Fruit fly (Drosophila melanogaster) whole organism, embryonic: ENCODE measurements around the gene CG13309.

Source experiments
- Aef1 ChIP-seq: fragments of 200-800 bp; sonication (Bioruptor generic); IDR thresholded peaks from 3 replicates; pipeline ENCODE4 v1.3.6; 2022; ENCODE audit warnings: missing biosample characterization, missing genetic modification characterization
- C15 ChIP-seq: fragments of 200-800 bp; sonication (Bioruptor generic); IDR thresholded peaks from 3 replicates; pipeline ENCODE4 v1.3.6; 2022; ENCODE audit warnings: missing biosample characterization, missing genetic modification characterization
- CG10462 ChIP-seq: fragments of 200-800 bp; sonication (Bioruptor generic); optimal IDR thresholded peaks from 2 replicates; lab custom pipeline; 2016; ENCODE audit warnings: missing biosample characterization, missing genetic modification characterization
- CG12659 ChIP-seq: fragments of 200-800 bp; sonication (Bioruptor generic); optimal IDR thresholded peaks from 3 replicates; lab custom pipeline; 2017; ENCODE audit warnings: mild to moderate bottlenecking, missing biosample characterization, missing genetic modification reagents, missing genetic modification characterization
- CG13287 ChIP-seq: fragments of 200-800 bp; sonication (Bioruptor generic); IDR thresholded peaks from 2 replicates; pipeline ENCODE4 v1.3.6; 2022; ENCODE audit warnings: missing biosample characterization, missing genetic modification characterization; ENCODE audit not compliant: partially characterized antibody
- CG14014 ChIP-seq: fragments of 200-800 bp; sonication (Bioruptor generic); IDR thresholded peaks from 2 replicates; pipeline ENCODE4 v1.3.6; 2022; ENCODE audit warnings: missing biosample characterization, missing genetic modification characterization
- CG15011 ChIP-seq: fragments of 200-800 bp; sonication (Bioruptor generic); optimal IDR thresholded peaks from 3 replicates; lab custom pipeline; 2018; ENCODE audit warnings: missing biosample characterization, mild to moderate bottlenecking, missing genetic modification characterization
- CG1603 ChIP-seq: fragments of 200-800 bp; sonication (Bioruptor generic); optimal IDR thresholded peaks from 2 replicates; lab custom pipeline; 2019; ENCODE audit warnings: missing biosample characterization, mild to moderate bottlenecking, missing genetic modification characterization, moderate library complexity
- CG2678 ChIP-seq: fragments of 200-800 bp; sonication (Bioruptor generic); optimal IDR thresholded peaks from 3 replicates; lab custom pipeline; 2019; ENCODE audit warnings: missing biosample characterization, mild to moderate bottlenecking, missing genetic modification characterization, moderate library complexity
- CG2875 ChIP-seq: fragments of 200-800 bp; sonication (Bioruptor generic); optimal IDR thresholded peaks from 2 replicates; lab custom pipeline; 2017; ENCODE audit warnings: missing biosample characterization, mild to moderate bottlenecking, missing genetic modification characterization, missing genetic modification reagents
- CG32772 ChIP-seq: fragments of 200-800 bp; sonication (Bioruptor generic); IDR thresholded peaks from 2 replicates; pipeline ENCODE4 v1.3.6; 2022; ENCODE audit warnings: missing biosample characterization, missing genetic modification characterization
- CG33213 ChIP-seq: fragments of 200-800 bp; sonication (Bioruptor generic); optimal IDR thresholded peaks from 3 replicates; lab custom pipeline; 2016; ENCODE audit warnings: missing biosample characterization, missing genetic modification characterization
- CG34376 ChIP-seq: fragments of 200-800 bp; sonication (Bioruptor generic); optimal IDR thresholded peaks from 2 replicates; lab custom pipeline; 2018; ENCODE audit warnings: missing biosample characterization, mild to moderate bottlenecking, missing genetic modification characterization
- CG3726 ChIP-seq: fragments of 200-800 bp; sonication (Bioruptor generic); IDR thresholded peaks from 3 replicates; pipeline ENCODE4, ENCODE4 v1.3.6; 2022; ENCODE audit warnings: missing biosample characterization, missing genetic modification characterization
- CG4820 ChIP-seq: fragments of 200-800 bp; sonication (Bioruptor generic); optimal IDR thresholded peaks from 3 replicates; lab custom pipeline; 2016; ENCODE audit warnings: missing biosample characterization, missing genetic modification characterization
- CG5953 ChIP-seq: fragments of 200-800 bp; sonication (Bioruptor generic); IDR thresholded peaks from 2 replicates; pipeline ENCODE4 v1.3.6; 2022; ENCODE audit warnings: missing biosample characterization, missing genetic modification characterization
- CG6654 ChIP-seq: fragments of 200-800 bp; sonication (Bioruptor generic); optimal IDR thresholded peaks from 2 replicates; lab custom pipeline; 2017; ENCODE audit warnings: missing biosample characterization, mild to moderate bottlenecking, missing genetic modification characterization
- CG6813 ChIP-seq: fragments of 200-800 bp; sonication (Bioruptor generic); optimal IDR thresholded peaks from 2 replicates; lab custom pipeline; 2017; ENCODE audit warnings: missing biosample characterization, missing genetic modification characterization, mild to moderate bottlenecking, moderate library complexity, missing genetic modification reagents
- CG7556 ChIP-seq: fragments of 200-800 bp; sonication (Bioruptor generic); optimal IDR thresholded peaks from 2 replicates; lab custom pipeline; 2017; ENCODE audit warnings: missing biosample characterization, mild to moderate bottlenecking, missing genetic modification characterization
- CG8765 ChIP-seq: fragments of 200-800 bp; sonication (Bioruptor generic); IDR thresholded peaks from 2 replicates; pipeline ENCODE4 v1.3.6; 2022; ENCODE audit warnings: missing biosample characterization, missing genetic modification characterization
- CG9437 ChIP-seq: fragments of 200-800 bp; sonication (Bioruptor generic); optimal IDR thresholded peaks from 2 replicates; lab custom pipeline; 2018; ENCODE audit warnings: missing biosample characterization, mild to moderate bottlenecking, missing genetic modification characterization
- CHES-1-like ChIP-seq: fragments of 200-800 bp; sonication (Bioruptor generic); optimal IDR thresholded peaks from 2 replicates; lab custom pipeline; 2016; ENCODE audit warnings: missing biosample characterization, missing genetic modification characterization
- Dbx ChIP-seq: fragments of 200-800 bp; sonication (Bioruptor generic); IDR thresholded peaks from 3 replicates; pipeline ENCODE4 v1.3.6; 2022; ENCODE audit warnings: missing biosample characterization, missing genetic modification characterization
- Ets65A ChIP-seq: fragments of 200-800 bp; sonication (Bioruptor generic); peaks from one replicate; lab custom pipeline; 2016; ENCODE audit warnings: missing biosample characterization, missing genetic modification characterization
- Fer3 ChIP-seq: fragments of 200-800 bp; sonication (Bioruptor generic); optimal IDR thresholded peaks from 2 replicates; lab custom pipeline; 2018; ENCODE audit warnings: missing biosample characterization, mild to moderate bottlenecking, missing genetic modification characterization, moderate library complexity
- Hmx ChIP-seq: fragments of 200-800 bp; sonication (Bioruptor generic); optimal IDR thresholded peaks from 2 replicates; lab custom pipeline; 2016; ENCODE audit warnings: missing biosample characterization, missing genetic modification characterization
- Lhr ChIP-seq: fragments of 200-800 bp; sonication (Bioruptor generic); optimal IDR thresholded peaks from 3 replicates; lab custom pipeline; 2017; ENCODE audit warnings: mild to moderate bottlenecking, missing biosample characterization, missing genetic modification reagents, missing genetic modification characterization
- MBD-R2 ChIP-seq: fragments of 200-800 bp; sonication (Bioruptor generic); IDR thresholded peaks from 2 replicates; pipeline ENCODE4 v1.3.6; 2022; ENCODE audit warnings: missing biosample characterization, missing genetic modification characterization
- Max ChIP-seq: fragments of 200-800 bp; sonication (Bioruptor generic); optimal IDR thresholded peaks from 2 replicates; lab custom pipeline; 2016; ENCODE audit warnings: missing biosample characterization, mild to moderate bottlenecking, missing genetic modification characterization
- NK7.1 ChIP-seq: fragments of 200-800 bp; sonication (Bioruptor generic); optimal IDR thresholded peaks from 3 replicates; lab custom pipeline; 2016; ENCODE audit warnings: missing biosample characterization, missing genetic modification characterization
- Oaz ChIP-seq: fragments of 200-800 bp; sonication (Bioruptor generic); IDR thresholded peaks from 2 replicates; pipeline ENCODE4 v1.3.6; 2022; ENCODE audit warnings: missing biosample characterization, missing genetic modification characterization
- Pdp1 ChIP-seq, 2 experiments: fragments of 200-800 bp; sonication (Bioruptor generic); optimal IDR thresholded peaks; 3 replicates each; lab custom pipeline; 2016; ENCODE audit warnings: missing biosample characterization in 2 of 2, missing genetic modification characterization in 2 of 2, mild to moderate bottlenecking in 1 of 2, moderate library complexity in 1 of 2
- Rfx ChIP-seq: fragments of 200-800 bp; sonication (Bioruptor generic); IDR thresholded peaks from 2 replicates; pipeline ENCODE4 v1.3.6; 2022; ENCODE audit warnings: missing biosample characterization, missing genetic modification characterization
- al ChIP-seq: fragments of 200-800 bp; sonication (Bioruptor generic); IDR thresholded peaks from 2 replicates; pipeline ENCODE4 v1.3.6; 2022; ENCODE audit warnings: missing biosample characterization, missing genetic modification characterization
- bigmax ChIP-seq: fragments of 200-800 bp; sonication (Bioruptor generic); optimal IDR thresholded peaks from 2 replicates; lab custom pipeline; 2018; ENCODE audit warnings: missing biosample characterization, mild to moderate bottlenecking, missing genetic modification characterization
- cad ChIP-seq: fragments of >200 bp; optimal IDR thresholded peaks from 2 replicates; lab custom pipeline; 2017; ENCODE audit warnings: missing biosample characterization, missing genetic modification characterization
- danr ChIP-seq: fragments of 200-800 bp; sonication (Bioruptor generic); IDR thresholded peaks from 2 replicates; pipeline ENCODE4 v1.3.6; 2022; ENCODE audit warnings: missing biosample characterization, missing genetic modification characterization
- dati ChIP-seq: fragments of 200-800 bp; sonication (Bioruptor generic); IDR thresholded peaks from 2 replicates; pipeline ENCODE4 v1.3.6; 2022; ENCODE audit warnings: missing biosample characterization, missing genetic modification characterization
- dmrt99B ChIP-seq: fragments of 200-800 bp; sonication (Bioruptor generic); optimal IDR thresholded peaks from 2 replicates; lab custom pipeline; 2018; ENCODE audit warnings: missing biosample characterization, mild to moderate bottlenecking, missing genetic modification characterization, moderate library complexity
- gcm2 ChIP-seq: fragments of 200-800 bp; sonication (Bioruptor generic); optimal IDR thresholded peaks from 2 replicates; lab custom pipeline; 2016; ENCODE audit warnings: missing biosample characterization, missing genetic modification characterization
- jing ChIP-seq: fragments of 200-800 bp; sonication (Bioruptor generic); optimal IDR thresholded peaks from 2 replicates; lab custom pipeline; 2018; ENCODE audit warnings: missing biosample characterization, mild to moderate bottlenecking, missing genetic modification characterization
- kay ChIP-seq: fragments of 200-800 bp; sonication (Bioruptor generic); optimal IDR thresholded peaks from 2 replicates; lab custom pipeline; 2016; ENCODE audit warnings: missing biosample characterization, missing genetic modification characterization
- ken ChIP-seq: fragments of 200-800 bp; sonication (Bioruptor generic); IDR thresholded peaks from 3 replicates; pipeline ENCODE4 v1.3.6; 2022; ENCODE audit warnings: missing biosample characterization, missing genetic modification characterization
- lilli ChIP-seq: fragments of 200-800 bp; sonication (Bioruptor generic); optimal IDR thresholded peaks from 3 replicates; lab custom pipeline; 2016; ENCODE audit warnings: missing biosample characterization, missing genetic modification characterization
- lola ChIP-seq, 3 experiments: fragments of >200 bp in 2 of 3; fragments of 200-800 bp in 1 of 3; sonication (Bioruptor generic) in 1 of 3; optimal IDR thresholded peaks; 2 replicates each; lab custom pipeline; 2017 to 2019; ENCODE audit warnings: missing biosample characterization in 3 of 3, missing genetic modification characterization in 3 of 3, mild to moderate bottlenecking in 1 of 3, moderate library complexity in 1 of 3
- odd ChIP-seq: fragments of 200-800 bp; sonication (Bioruptor generic); optimal IDR thresholded peaks from 2 replicates; lab custom pipeline; 2017; ENCODE audit warnings: missing biosample characterization, mild to moderate bottlenecking, missing genetic modification characterization
- ro ChIP-seq: fragments of 200-800 bp; sonication (Bioruptor generic); IDR thresholded peaks from 2 replicates; pipeline ENCODE4 v1.3.6; 2022; ENCODE audit warnings: missing biosample characterization, missing genetic modification characterization
- schlank ChIP-seq: fragments of 200-800 bp; sonication (Bioruptor generic); optimal IDR thresholded peaks from 2 replicates; lab custom pipeline; 2018; ENCODE audit warnings: missing biosample characterization, mild to moderate bottlenecking, missing genetic modification characterization
- slbo ChIP-seq: fragments of 200-800 bp; sonication (Bioruptor generic); IDR thresholded peaks from 2 replicates; pipeline ENCODE4 v1.3.6; 2022; ENCODE audit warnings: missing biosample characterization, missing genetic modification characterization
- sna ChIP-seq: fragments of 200-800 bp; sonication (Bioruptor generic); IDR thresholded peaks from 2 replicates; pipeline ENCODE4 v1.3.6; 2022; ENCODE audit warnings: missing biosample characterization, missing genetic modification characterization; ENCODE audit not compliant: partially characterized antibody
- unpg ChIP-seq: fragments of 200-800 bp; sonication (Bioruptor generic); optimal IDR thresholded peaks from 3 replicates; lab custom pipeline; 2018; ENCODE audit warnings: missing biosample characterization, mild to moderate bottlenecking, missing genetic modification characterization, moderate library complexity

The CG13309 gene

dm6 chr3L:8852907-8853306 is 42.7 kb downstream of the CG13309 start (continued):
- TF ChIP-seq dmrt99B (tag; lab: Kevin White, UChicago) (no peak), ro (GFP tag; lab: Robert Waterston, UW) (no peak), Fer3 (tag; lab: Kevin White, UChicago) (peak; percentile 6), jing (GFP tag; lab: Kevin White, UChicago) (no peak), Rfx (GFP tag; lab: Robert Waterston, UW) (peak; percentile 67), CG2678 (tag; lab: Kevin White, UChicago) (peak; percentile 31), CG8765 (no peak), slbo (peak; percentile 82), cad (GFP tag; lab: Kevin White, UChicago) (no peak), CHES-1-like (GFP tag; lab: Kevin White, UChicago) (no peak), schlank (tag; lab: Kevin White, UChicago) (no peak), sna (no peak), gcm2 (GFP tag; lab: Kevin White, UChicago) (no peak), Lhr (GFP tag; lab: Kevin White, UChicago) (no peak), CG10462 (GFP tag; lab: Kevin White, UChicago) (no peak), Aef1 (GFP tag; lab: Robert Waterston, UW) (peak; percentile 35), CG1603 (tag; lab: Kevin White, UChicago) (peak; percentile 56), Max (GFP tag; lab: Kevin White, UChicago) (no peak), Ets65A (GFP tag; lab: Kevin White, UChicago) (peak; percentile 96), Oaz (GFP tag; lab: Robert Waterston, UW) (peak; percentile 30; the same call in 1 of the 2 replicates), ken (GFP tag; lab: Robert Waterston, UW) (no peak; the same call in 2 of the 3 replicates), CG5953 (GFP tag; lab: Robert Waterston, UW) (peak; percentile 49; the same call in 1 of the 2 replicates), Hmx (no peak), lilli (GFP tag; lab: Kevin White, UChicago) (peak; percentile 9), CG34376 (GFP tag; lab: Kevin White, UChicago) (no peak), CG6654 (GFP tag; lab: Kevin White, UChicago) (no peak), lola (GFP tag; optimal IDR thresholded peaks at IDR 0.05; lab: Kevin White, UChicago) (no peak), CG33213 (GFP tag; lab: Kevin White, UChicago) (no peak), kay (GFP tag; lab: Kevin White, UChicago) (no peak), CG32772 (GFP tag; lab: Robert Waterston, UW) (peak; percentile 35; the same call in 1 of the 2 replicates), bigmax (GFP tag; lab: Kevin White, UChicago) (no peak), CG2875 (GFP tag; lab: Kevin White, UChicago) (no peak), al (GFP tag; lab: Robert Waterston, UW) (no peak), Dbx (GFP tag; lab: Robert Waterston, UW) (peak; percentile 47; the same call in 1 of the 3 replicates), danr (GFP tag; lab: Robert Waterston, UW) (no peak), CG7556 (peak; percentile 17), CG9437 (GFP tag; lab: Kevin White, UChicago) (no peak), MBD-R2 (GFP tag; lab: Robert Waterston, UW) (no peak), CG14014 (GFP tag; lab: Robert Waterston, UW) (peak; percentile 48; the same call in 1 of the 2 replicates), CG4820 (GFP tag; lab: Kevin White, UChicago) (no peak), CG12659 (no peak), CG6813 (GFP tag; lab: Kevin White, UChicago) (no peak), CG15011 (GFP tag; lab: Kevin White, UChicago) (no peak), CG13287 (GFP tag; lab: Robert Waterston, UW) (no peak), C15 (GFP tag; lab: Robert Waterston, UW) (no peak), NK7.1 (no peak), odd (GFP tag; lab: Kevin White, UChicago) (no peak), dati (GFP tag; lab: Robert Waterston, UW) (no peak), CG3726 (GFP tag; lab: Robert Waterston, UW) (0 out of 3 replicates have a peak, but pooled peaks have one; percentile 8), unpg (peak; percentile 18), Pdp1 (GFP tag; optimal IDR thresholded peaks at IDR 0.05; lab: Kevin White, UChicago) (peak in 1 of 2 experiments; percentile 47)
